Worm (Caenorhabditis elegans) whole organism, early embryonic: ENCODE results near the gene C33D9.10.

Source experiments
- B0310.2 ChIP-seq: sonication (generic microtip); optimal IDR thresholded peaks from 2 replicates; lab custom pipeline; 2016; ENCODE audit warnings: mild to moderate bottlenecking, missing genetic modification characterization, missing compliant biosample characterization
- F13C5.2 ChIP-seq: sonication (generic microtip); optimal IDR thresholded peaks from 2 replicates; lab custom pipeline; 2017; ENCODE audit warnings: mild to moderate bottlenecking, missing genetic modification characterization, inconsistent platforms, missing compliant biosample characterization
- aly-1 ChIP-seq: sonication (generic microtip); optimal IDR thresholded peaks from 2 replicates; lab custom pipeline; 2016; ENCODE audit warnings: missing genetic modification characterization, missing compliant biosample characterization
- ama-1 ChIP-seq: fragments of 150-350 bp; optimal IDR thresholded peaks from 2 replicates; lab custom pipeline; 2014
- ceh-13 ChIP-seq: fragments of 200-800 bp; sonication (Bioruptor generic); optimal IDR thresholded peaks from 2 replicates; lab custom pipeline; 2018; ENCODE audit warnings: mild to moderate bottlenecking, missing genetic modification characterization, missing compliant biosample characterization
- ceh-36 ChIP-seq: sonication (generic microtip); optimal IDR thresholded peaks from 2 replicates; lab custom pipeline; 2016; ENCODE audit warnings: missing genetic modification characterization, inconsistent platforms, missing compliant biosample characterization
- ets-7 ChIP-seq: sonication (generic microtip); optimal IDR thresholded peaks from 2 replicates; lab custom pipeline; 2016; ENCODE audit warnings: missing genotype, missing genetic modification characterization, missing compliant biosample characterization
- flt-1 ChIP-seq: fragments of 200-800 bp; sonication (Bioruptor generic); IDR thresholded peaks from 2 replicates; pipeline ENCODE4 v1.3.6; 2022; ENCODE audit warnings: missing genetic modification characterization, missing compliant biosample characterization
- hmbx-1 ChIP-seq: sonication (generic microtip); optimal IDR thresholded peaks from 2 replicates; lab custom pipeline; 2016; ENCODE audit warnings: mild to moderate bottlenecking, missing genetic modification characterization, missing compliant biosample characterization
- hmg-4 ChIP-seq: fragments of 200-800 bp; sonication (Bioruptor generic); optimal IDR thresholded peaks from 2 replicates; lab custom pipeline; 2018; ENCODE audit warnings: mild to moderate bottlenecking, missing genetic modification characterization, missing compliant biosample characterization
- hnd-1 ChIP-seq: sonication (generic microtip); optimal IDR thresholded peaks from 2 replicates; lab custom pipeline; 2016; ENCODE audit warnings: missing genetic modification characterization, missing compliant biosample characterization
- pes-1 ChIP-seq: fragments of 200-800 bp; sonication (Bioruptor generic); IDR thresholded peaks from 2 replicates; pipeline ENCODE4 v1.3.6; 2022; ENCODE audit warnings: missing genetic modification reagents, missing genetic modification characterization, missing compliant biosample characterization
- scrt-1 ChIP-seq: fragments of 200-800 bp; sonication (Bioruptor generic); IDR thresholded peaks from 2 replicates; pipeline ENCODE4 v1.3.6; 2022; ENCODE audit warnings: missing genetic modification characterization, missing compliant biosample characterization
- sea-1 ChIP-seq: fragments of 200-800 bp; sonication (Bioruptor generic); conservative IDR thresholded peaks from 2 replicates; pipeline ENCODE4 v1.3.6; 2022; ENCODE audit warnings: missing genetic modification characterization, missing compliant biosample characterization
- tbx-11 ChIP-seq: fragments of 200-800 bp; sonication (Bioruptor generic); IDR thresholded peaks from 2 replicates; pipeline ENCODE4 v1.3.6; 2022; ENCODE audit warnings: missing genetic modification characterization, missing compliant biosample characterization
- tbx-37 ChIP-seq: fragments of 200-800 bp; sonication (Bioruptor generic); conservative IDR thresholded peaks from 2 replicates; pipeline ENCODE4 v1.3.6; 2022; ENCODE audit warnings: missing genetic modification reagents, missing genetic modification characterization, missing compliant biosample characterization
- tra-4 ChIP-seq: sonication (generic microtip); optimal IDR thresholded peaks from 2 replicates; lab custom pipeline; 2017; ENCODE audit warnings: missing genetic modification characterization, missing compliant biosample characterization

C33D9.10 gene

DNA sequence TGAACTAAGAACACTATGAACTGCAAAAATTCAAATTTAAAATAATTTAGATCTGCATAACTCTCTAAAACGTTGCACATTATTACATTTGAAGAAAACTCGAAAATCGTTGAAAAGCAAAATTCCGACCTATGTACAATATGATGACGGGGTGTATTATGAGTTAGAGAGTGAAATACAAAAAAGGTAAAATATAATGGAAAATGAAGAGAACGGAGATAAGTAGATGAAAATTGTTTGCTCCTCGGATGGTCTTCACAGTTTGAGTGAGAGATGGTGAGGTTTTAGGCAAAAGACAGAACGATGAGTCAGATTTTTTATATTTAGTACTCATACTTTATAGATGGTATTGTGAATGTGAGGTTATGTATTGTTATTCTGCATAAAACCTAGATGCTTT lies 19.4 kb upstream of the C33D9.10 start:
- TF ChIP-seq B0310.2 (no peak), flt-1 (GFP tag; lab: Robert Waterston, UW) (no peak), ceh-36 (no peak), aly-1 (tag; lab: Kevin White, UChicago) (no peak), hnd-1 (no peak), ets-7 (tag; lab: Kevin White, UChicago) (no peak), tbx-37 (GFP tag; lab: Robert Waterston, UW) (no peak), ceh-13 (GFP tag; lab: Kevin White, UChicago) (no peak), sea-1 (GFP tag; lab: Robert Waterston, UW) (no peak), hmg-4 (GFP tag; lab: Kevin White, UChicago) (no peak), pes-1 (no peak), F13C5.2 (no peak), tbx-11 (GFP tag; lab: Robert Waterston, UW) (no peak), ama-1 (lab: Kevin White, UChicago) (no peak), tra-4 (tag; lab: Kevin White, UChicago) (no peak), scrt-1 (GFP tag; lab: Robert Waterston, UW) (no peak), hmbx-1 (tag; lab: Kevin White, UChicago) (no peak)

DNA sequence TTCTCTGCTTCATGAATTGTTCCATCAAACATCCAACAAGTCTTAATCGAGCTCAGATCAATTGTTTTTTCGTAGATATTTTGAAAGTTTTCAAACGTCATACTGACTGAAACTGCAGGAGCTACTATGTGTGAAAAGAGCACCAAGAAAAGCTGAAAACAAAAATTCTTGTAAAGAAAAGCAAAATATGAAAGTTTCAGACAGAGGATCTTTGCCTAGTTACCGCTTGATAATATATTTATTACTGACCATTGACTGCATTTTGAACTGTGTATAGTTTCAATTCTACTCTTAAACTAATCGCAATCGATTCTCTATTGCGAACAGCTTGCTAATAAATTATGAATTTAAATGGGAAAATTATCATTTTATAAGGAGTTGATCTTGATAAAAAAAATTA lies 10.3 kb upstream of the C33D9.10 start, which contains the start of gene clec-182:
Gene clec-182, minus strand, starts transcription at position 101 of the 400 bp plus-strand sequence.
- TF ChIP-seq aly-1 (tag; lab: Kevin White, UChicago): no peak
- no peak for TF ChIP-seq tbx-11 (GFP tag; lab: Robert Waterston, UW)
- TF ChIP-seq flt-1 (GFP tag; lab: Robert Waterston, UW): no peak
- TF ChIP-seq ets-7 (tag; lab: Kevin White, UChicago): no peak
- TF ChIP-seq hmbx-1 (tag; lab: Kevin White, UChicago): no peak
- no peak for TF ChIP-seq ama-1 (lab: Kevin White, UChicago)
- no peak for TF ChIP-seq scrt-1 (GFP tag; lab: Robert Waterston, UW)
- TF ChIP-seq hnd-1: no peak
- TF ChIP-seq F13C5.2: no peak
- TF ChIP-seq sea-1 (GFP tag; lab: Robert Waterston, UW): no peak

DNA sequence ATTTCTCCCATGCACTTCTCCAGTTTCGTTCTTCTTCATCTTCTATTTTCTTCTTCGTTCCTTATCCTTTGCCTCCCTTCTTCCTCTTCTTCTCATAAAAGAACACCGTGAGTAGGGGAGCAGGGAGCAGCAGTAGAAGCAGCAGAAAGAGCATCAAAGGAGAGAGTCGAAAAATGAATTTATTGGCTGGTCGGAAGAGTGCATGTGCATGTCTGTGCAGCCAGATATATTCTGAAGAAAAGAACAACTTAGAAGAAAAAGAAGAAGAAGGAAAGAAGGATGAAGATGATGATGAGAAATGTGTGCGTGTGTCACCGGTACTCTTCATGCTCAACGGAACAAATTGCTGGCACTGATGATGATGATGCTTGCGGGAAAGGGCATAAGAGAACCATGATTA lies 8.3 kb upstream of the C33D9.10 start:
- no peak for TF ChIP-seq hnd-1
- no peak for TF ChIP-seq hmbx-1 (tag; lab: Kevin White, UChicago)
- no peak for TF ChIP-seq ceh-36
- TF ChIP-seq scrt-1 (GFP tag; lab: Robert Waterston, UW): no peak
- no peak for TF ChIP-seq ceh-13 (GFP tag; lab: Kevin White, UChicago)
- TF ChIP-seq aly-1 (tag; lab: Kevin White, UChicago): no peak
- no peak for TF ChIP-seq tra-4 (tag; lab: Kevin White, UChicago)
- no peak for TF ChIP-seq sea-1 (GFP tag; lab: Robert Waterston, UW)
- TF ChIP-seq B0310.2: no peak
- TF ChIP-seq flt-1 (GFP tag; lab: Robert Waterston, UW): no peak
- TF ChIP-seq tbx-11 (GFP tag; lab: Robert Waterston, UW): no peak
- no peak for TF ChIP-seq F13C5.2
- TF ChIP-seq tbx-37 (GFP tag; lab: Robert Waterston, UW): no peak
- no peak for TF ChIP-seq ama-1 (lab: Kevin White, UChicago)
- TF ChIP-seq pes-1: no peak
- TF ChIP-seq hmg-4 (GFP tag; lab: Kevin White, UChicago): no peak
- no peak for TF ChIP-seq ets-7 (tag; lab: Kevin White, UChicago)

DNA sequence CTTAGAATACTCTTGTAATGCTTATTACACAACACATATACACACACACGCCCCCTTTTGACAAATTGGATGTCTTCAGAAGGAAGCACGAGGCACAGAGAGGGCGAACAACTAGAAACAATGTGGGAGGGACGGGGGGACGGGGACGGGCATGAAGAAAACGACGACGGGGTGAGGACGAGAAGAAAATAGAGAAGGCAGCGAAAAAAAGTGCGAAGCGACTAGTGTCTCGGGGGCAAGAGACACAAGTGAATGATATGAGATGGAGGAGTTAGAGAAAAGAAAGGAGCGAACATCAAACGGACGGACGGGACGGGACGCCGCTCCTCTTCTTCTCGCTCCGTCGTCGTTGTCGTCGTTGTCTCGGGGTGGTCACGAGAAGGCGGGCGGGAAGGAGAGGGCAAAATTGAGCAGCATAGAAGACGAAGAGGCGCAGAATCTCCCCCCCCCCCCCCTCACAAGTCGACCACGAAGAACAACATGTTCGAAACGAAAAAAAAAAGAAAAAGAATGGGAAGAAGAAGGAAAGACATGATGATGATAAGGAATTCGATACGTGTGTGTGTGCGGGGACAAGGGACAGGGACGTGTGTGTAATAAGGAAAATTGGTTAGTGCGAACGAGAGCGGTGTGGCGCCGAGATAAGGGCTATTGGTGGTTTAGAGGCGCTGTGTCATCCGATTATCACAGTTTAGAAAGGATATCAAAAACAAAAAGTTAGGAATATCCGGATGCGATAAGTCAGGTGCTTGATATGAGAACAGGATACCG lies 7.1 kb upstream of the C33D9.10 start:
- TF ChIP-seq tbx-11 (GFP tag; lab: Robert Waterston, UW) (no peak), aly-1 (tag; lab: Kevin White, UChicago) (no peak), hnd-1 (no peak), tbx-37 (GFP tag; lab: Robert Waterston, UW) (no peak), tra-4 (tag; lab: Kevin White, UChicago) (no peak), F13C5.2 (no peak), sea-1 (GFP tag; lab: Robert Waterston, UW) (no peak), flt-1 (GFP tag; lab: Robert Waterston, UW) (no peak), ceh-36 (no peak), hmg-4 (GFP tag; lab: Kevin White, UChicago) (no peak), B0310.2 (no peak), ama-1 (lab: Kevin White, UChicago) (no peak), ceh-13 (GFP tag; lab: Kevin White, UChicago) (no peak)

DNA sequence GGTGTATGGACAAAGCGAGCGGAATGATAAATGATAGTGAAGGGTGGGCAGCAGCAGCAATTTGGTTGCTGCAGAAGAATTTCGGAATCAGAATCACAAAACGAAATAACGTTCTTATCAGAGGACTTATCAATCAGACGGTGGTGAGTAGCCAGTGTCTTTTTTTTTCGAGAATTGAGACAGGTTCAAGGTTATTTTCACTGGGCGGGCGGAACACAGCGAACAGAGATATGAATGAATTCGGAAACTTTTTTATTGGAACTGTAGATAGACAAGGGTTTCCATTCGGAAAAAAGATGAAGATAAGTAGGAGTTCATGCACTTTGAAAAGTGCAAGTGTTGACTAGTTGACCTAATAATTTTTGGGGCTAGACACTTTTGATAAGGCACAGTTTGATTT lies 5.3 kb upstream of the C33D9.10 start:
- no peak for TF ChIP-seq B0310.2
- no peak for TF ChIP-seq scrt-1 (GFP tag; lab: Robert Waterston, UW)
- no peak for TF ChIP-seq hmg-4 (GFP tag; lab: Kevin White, UChicago)
- TF ChIP-seq ama-1 (lab: Kevin White, UChicago): no peak
- no peak for TF ChIP-seq tbx-37 (GFP tag; lab: Robert Waterston, UW)
- TF ChIP-seq hnd-1: no peak
- TF ChIP-seq flt-1 (GFP tag; lab: Robert Waterston, UW): no peak
- no peak for TF ChIP-seq pes-1
- TF ChIP-seq hmbx-1 (tag; lab: Kevin White, UChicago): no peak
- TF ChIP-seq ets-7 (tag; lab: Kevin White, UChicago): no peak
- no peak for TF ChIP-seq ceh-36
- TF ChIP-seq aly-1 (tag; lab: Kevin White, UChicago): no peak
- TF ChIP-seq sea-1 (GFP tag; lab: Robert Waterston, UW): no peak
- no peak for TF ChIP-seq ceh-13 (GFP tag; lab: Kevin White, UChicago)

- no peak for TF ChIP-seq flt-1 (GFP tag; lab: Robert Waterston, UW)
- TF ChIP-seq F13C5.2: no peak
- TF ChIP-seq ets-7 (tag; lab: Kevin White, UChicago): no peak
- TF ChIP-seq tra-4 (tag; lab: Kevin White, UChicago): no peak
- TF ChIP-seq hmg-4 (GFP tag; lab: Kevin White, UChicago): no peak
- TF ChIP-seq aly-1 (tag; lab: Kevin White, UChicago): no peak
- no peak for TF ChIP-seq hnd-1
- TF ChIP-seq tbx-37 (GFP tag; lab: Robert Waterston, UW): no peak
- no peak for TF ChIP-seq tbx-11 (GFP tag; lab: Robert Waterston, UW)
- no peak for TF ChIP-seq scrt-1 (GFP tag; lab: Robert Waterston, UW)
- no peak for TF ChIP-seq ama-1 (lab: Kevin White, UChicago)
- no peak for TF ChIP-seq pes-1
- no peak for TF ChIP-seq B0310.2
- no peak for TF ChIP-seq ceh-13 (GFP tag; lab: Kevin White, UChicago)
- TF ChIP-seq sea-1 (GFP tag; lab: Robert Waterston, UW): no peak
- TF ChIP-seq ceh-36: no peak
Observed at ce11 chrIV:8792808-8793207, 4.9 kb upstream of the C33D9.10 start, which contains the start of gene C33D9.3. Gene C33D9.3 (minus strand): TSS chrIV:8792908.
